Worm (Caenorhabditis elegans): ENCODE results near the gene K02C4.5.
A peak's percentile ranks its signal among the peaks of the same experiment; 100 is the strongest.

K02C4.5 gene

ce11 chrII:8071012-8071625, 7.1 kb upstream of the K02C4.5 start (continued):
- no peak for TF ChIP-seq ztf-4 (tag; optimal IDR thresholded peaks at IDR 0.05)
- TF ChIP-seq F16B12.6 (tag; optimal IDR thresholded peaks at IDR 0.05), result no peak
- TF ChIP-seq hpl-2 (GFP tag; optimal IDR thresholded peaks at IDR 0.05), result no peak
- TF ChIP-seq unc-98 (GFP tag; IDR thresholded peaks at IDR 0.05), result no peak
- no peak for TF ChIP-seq pag-3 (tag; optimal IDR thresholded peaks at IDR 0.05; ENCODE audit: borderline replicate concordance, insufficient read depth)
- TF ChIP-seq isw-1 (GFP tag; IDR thresholded peaks at IDR 0.05), result no peak
- 0 out of 2 replicates have a peak, but pooled peaks have one; percentile 18 for TF ChIP-seq grh-1 (GFP tag; IDR thresholded peaks at IDR 0.05)
- no peak for TF ChIP-seq unc-62 (GFP tag; optimal IDR thresholded peaks at IDR 0.05)
- peak; percentile 13 for TF ChIP-seq tbx-2 (tag; optimal IDR thresholded peaks at IDR 0.05)
- TF ChIP-seq pax-3 (tag; optimal IDR thresholded peaks at IDR 0.05), result no peak
- TF ChIP-seq nhr-20 (tag; optimal IDR thresholded peaks at IDR 0.05), result peak; percentile 37
- peak; percentile 66 for TF ChIP-seq elt-2 (tag; optimal IDR thresholded peaks at IDR 0.05)
- TF ChIP-seq nhr-71 (tag; optimal IDR thresholded peaks at IDR 0.05), result peak; percentile 37
- no peak for TF ChIP-seq alr-1 (tag; optimal IDR thresholded peaks at IDR 0.05; ENCODE audit: borderline replicate concordance)
- TF ChIP-seq nhr-85 (tag), result peak; percentile 86
- no peak for TF ChIP-seq ztf-11 (tag; optimal IDR thresholded peaks at IDR 0.05)
- TF ChIP-seq efl-3 (GFP tag; optimal IDR thresholded peaks at IDR 0.05), result no peak
- no peak for TF ChIP-seq nhr-11 (tag; optimal IDR thresholded peaks at IDR 0.05)
- no peak for TF ChIP-seq ceh-63 (GFP tag; optimal IDR thresholded peaks at IDR 0.05)
- no peak for TF ChIP-seq sup-37 (GFP tag; optimal IDR thresholded peaks at IDR 0.05)
- TF ChIP-seq hlh-17 (GFP tag; optimal IDR thresholded peaks at IDR 0.05; ENCODE audit: borderline replicate concordance), result no peak
- TF ChIP-seq egl-27 (tag; optimal IDR thresholded peaks at IDR 0.05), result no peak
- TF ChIP-seq blmp-1 (tag; optimal IDR thresholded peaks at IDR 0.05), result peak; percentile 92
- no peak for TF ChIP-seq C04F5.9 (tag; optimal IDR thresholded peaks at IDR 0.05)
- TF ChIP-seq aly-2 (tag; optimal IDR thresholded peaks at IDR 0.05), result no peak

ce11 chrII:8071801-8072544, 6.3 kb upstream of the K02C4.5 start:
- TF ChIP-seq fkh-8 (tag; optimal IDR thresholded peaks at IDR 0.05), result peak; percentile 85
- peak in 1 of 3 experiments; percentile 33 for TF ChIP-seq ceh-82 (tag; optimal IDR thresholded peaks at IDR 0.05)
- TF ChIP-seq unc-130 (tag; optimal IDR thresholded peaks at IDR 0.05), result peak; percentile 23
- TF ChIP-seq mdl-1 (tag; optimal IDR thresholded peaks at IDR 0.05), result peak in 1 of 2 experiments; percentile 78
- no peak for TF ChIP-seq nhr-237 (tag; optimal IDR thresholded peaks at IDR 0.05)
- peak; percentile 70 for TF ChIP-seq nhr-47 (tag; optimal IDR thresholded peaks at IDR 0.05)
- peak; percentile 73 for TF ChIP-seq snu-23 (GFP tag; optimal IDR thresholded peaks at IDR 0.05)
- no peak for TF ChIP-seq egl-27 (tag; optimal IDR thresholded peaks at IDR 0.05)
- no peak for TF ChIP-seq ces-1 (GFP tag; optimal IDR thresholded peaks at IDR 0.05)
- peak; percentile 69 for TF ChIP-seq nhr-20 (tag; optimal IDR thresholded peaks at IDR 0.05)
- TF ChIP-seq efl-1 (optimal IDR thresholded peaks at IDR 0.05), result peak; percentile 19 to 44
- peak; percentile 18 to 91 for TF ChIP-seq efl-1 (GFP tag; optimal IDR thresholded peaks at IDR 0.05 in 1 of 2)
- peak; percentile 72 for TF ChIP-seq mep-1 (tag; optimal IDR thresholded peaks at IDR 0.05)
- TF ChIP-seq nhr-85 (tag), result peak; percentile 44
- no peak for TF ChIP-seq hlh-4 (tag; optimal IDR thresholded peaks at IDR 0.05)
- TF ChIP-seq nhr-12 (tag; optimal IDR thresholded peaks at IDR 0.05), result no peak
- no peak for TF ChIP-seq lin-39 (tag; optimal IDR thresholded peaks at IDR 0.05)
- TF ChIP-seq lin-35 (GFP tag; optimal IDR thresholded peaks at IDR 0.05), result peak; percentile 49 to 61
- TF ChIP-seq ceh-90 (tag; optimal IDR thresholded peaks at IDR 0.05), result no peak
- TF ChIP-seq lin-13 (GFP tag; optimal IDR thresholded peaks at IDR 0.05), result no peak
- TF ChIP-seq ets-5 (GFP tag; IDR thresholded peaks at IDR 0.05), result no peak
- TF ChIP-seq Y116A8C.19 (tag; optimal IDR thresholded peaks at IDR 0.05; ENCODE audit: borderline replicate concordance), result no peak
- TF ChIP-seq irx-1 (tag; optimal IDR thresholded peaks at IDR 0.05), result peak; percentile 38
- peak; percentile 44 for TF ChIP-seq nhr-90 (tag; optimal IDR thresholded peaks at IDR 0.05; ENCODE audit: poor library complexity)
- no peak for TF ChIP-seq fkh-10 (GFP tag; optimal IDR thresholded peaks at IDR 0.05)
- TF ChIP-seq unc-30 (tag; optimal IDR thresholded peaks at IDR 0.05), result no peak
- TF ChIP-seq sox-4 (tag; optimal IDR thresholded peaks at IDR 0.05), result no peak
- TF ChIP-seq hpl-2 (GFP tag; optimal IDR thresholded peaks at IDR 0.05), result no peak
- TF ChIP-seq tbx-2 (tag; optimal IDR thresholded peaks at IDR 0.05), result peak; percentile 54
- TF ChIP-seq nhr-28 (tag; optimal IDR thresholded peaks at IDR 0.05), result no peak
